Fruit fly (Drosophila melanogaster): ENCODE results near the gene Ts.

DNA sequence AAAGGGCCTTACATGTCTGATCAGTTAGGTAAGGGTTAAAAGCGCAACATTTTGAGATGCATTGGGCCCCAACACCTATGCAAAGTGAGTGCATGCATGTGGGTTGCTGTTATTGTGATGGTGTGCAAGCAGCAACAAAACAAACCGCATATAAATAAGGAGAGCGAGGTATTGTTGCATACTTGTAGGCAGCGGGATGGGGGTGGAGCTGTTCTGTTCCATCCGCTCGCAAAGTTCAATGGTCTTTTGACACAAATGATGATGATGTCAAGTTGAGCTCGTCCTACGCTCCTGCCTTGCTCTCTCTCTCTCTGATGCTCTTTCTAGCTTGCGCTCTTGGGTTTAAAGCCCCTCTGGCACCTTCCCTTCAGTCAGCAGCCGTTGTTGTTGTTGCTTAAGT is 13.8 kb downstream of the Ts start:
- TF ChIP-seq ttk (optimal IDR thresholded peaks at IDR 0.05) (no peak), psq (optimal IDR thresholded peaks at IDR 0.05) (no peak), insv (optimal IDR thresholded peaks at IDR 0.05) (no peak)

Measured in Kc167 (cell line).